Worm (Caenorhabditis elegans): Measurements from ENCODE around the gene C54E4.5.

C54E4.5 gene

ce11 chrIV:2168514-2168913 lies 19.4 kb upstream of the C54E4.5 start, which contains the start of gene C54E4.4:
TSS of gene C54E4.4 (minus strand) at chrIV:2168614.
- no peak for TF ChIP-seq cebp-1 (GFP tag; IDR thresholded peaks at IDR 0.05)
- TF ChIP-seq cebp-1 (tag; optimal IDR thresholded peaks at IDR 0.05): no peak
- TF ChIP-seq ZK185.1 (tag; optimal IDR thresholded peaks at IDR 0.05; ENCODE audit: poor library complexity, severe bottlenecking): no peak
- no peak for TF ChIP-seq dpl-1 (GFP tag; optimal IDR thresholded peaks at IDR 0.05)
- TF ChIP-seq hmg-1.2 (GFP tag; IDR thresholded peaks at IDR 0.05): no peak
- TF ChIP-seq F23B12.7 (tag; optimal IDR thresholded peaks at IDR 0.05; ENCODE audit: insufficient read depth): no peak

DNA sequence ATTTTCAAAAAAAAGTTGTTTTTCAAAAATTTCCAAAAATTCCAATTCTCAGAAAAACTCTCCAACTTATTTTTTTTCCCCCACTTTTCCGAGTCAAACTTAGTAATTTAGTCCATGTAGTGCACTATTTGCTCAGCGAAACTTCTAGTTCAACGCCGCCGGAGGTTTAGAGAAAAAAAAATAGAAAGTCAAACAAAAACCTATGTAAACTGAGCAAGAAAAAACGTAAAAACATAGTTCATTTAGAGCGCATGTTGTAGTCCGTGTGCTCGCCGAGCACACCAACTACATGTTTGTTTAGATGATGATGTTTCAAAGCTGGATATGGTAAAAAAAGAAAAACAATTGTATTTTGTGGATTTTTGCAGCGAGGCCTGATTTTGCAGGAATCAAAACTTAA lies 13.2 kb upstream of the C54E4.5 start:
- no peak for TF ChIP-seq tbp1 (GFP tag; optimal IDR thresholded peaks at IDR 0.05)
- TF ChIP-seq madf-6 (GFP tag; IDR thresholded peaks at IDR 0.05): no peak
- no peak for TF ChIP-seq sea-2 (GFP tag; IDR thresholded peaks at IDR 0.05)
- no peak for TF ChIP-seq ceh-27 (GFP tag; optimal IDR thresholded peaks at IDR 0.05)
- TF ChIP-seq K12H6.12 (tag; optimal IDR thresholded peaks at IDR 0.05): no peak
- no peak for TF ChIP-seq ZK185.1 (tag; optimal IDR thresholded peaks at IDR 0.05; ENCODE audit: poor library complexity, severe bottlenecking)
- no peak for TF ChIP-seq akir-1 (GFP tag; optimal IDR thresholded peaks at IDR 0.05)
- no peak for TF ChIP-seq repo-1 (tag; optimal IDR thresholded peaks at IDR 0.05)
- TF ChIP-seq hlh-12 (tag; optimal IDR thresholded peaks at IDR 0.05): no peak
- no peak for TF ChIP-seq F23B12.7 (tag; optimal IDR thresholded peaks at IDR 0.05; ENCODE audit: insufficient read depth)
- TF ChIP-seq ztf-18 (tag; optimal IDR thresholded peaks at IDR 0.05): no peak
- no peak for TF ChIP-seq F10E7.11 (tag; optimal IDR thresholded peaks at IDR 0.05)
- TF ChIP-seq F33H1.4 (GFP tag; IDR thresholded peaks at IDR 0.05): no peak

DNA sequence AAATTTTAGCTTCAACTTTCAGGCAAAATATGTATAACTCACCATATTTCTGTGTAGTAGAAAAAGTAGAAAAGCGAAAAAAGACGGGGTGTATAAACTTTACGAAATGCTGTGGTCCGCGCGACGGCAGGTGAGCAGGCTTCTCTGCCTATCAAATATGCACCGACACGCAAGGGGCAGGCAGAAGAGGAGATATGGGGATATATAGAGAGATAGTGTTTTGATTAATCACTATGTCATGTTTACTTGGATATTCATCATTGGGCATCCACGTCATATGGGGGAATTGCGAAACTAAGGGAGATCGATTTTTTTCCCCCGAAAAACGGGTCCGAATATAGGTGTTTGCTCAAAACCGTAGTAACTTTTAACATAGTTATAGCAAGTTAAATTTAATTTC lies 10.0 kb upstream of the C54E4.5 start, which contains the start of gene gcy-37:
gcy-37 (minus strand) TSS at position 101 of the 400 bp plus-strand sequence.
- TF ChIP-seq cebp-2 (GFP tag; IDR thresholded peaks at IDR 0.05): no peak
- no peak for TF ChIP-seq gei-17 (GFP tag; optimal IDR thresholded peaks at IDR 0.05)
- TF ChIP-seq tlf-1 (GFP tag; optimal IDR thresholded peaks at IDR 0.05): no peak
- TF ChIP-seq pbrm-1 (GFP tag; IDR thresholded peaks at IDR 0.05): no peak
- no peak for TF ChIP-seq ceh-91 (GFP tag; IDR thresholded peaks at IDR 0.05)
- no peak for TF ChIP-seq lag-1 (GFP tag; IDR thresholded peaks at IDR 0.05)
- no peak for TF ChIP-seq zfh-2 (GFP tag; conservative IDR thresholded peaks at IDR 0.05)
- no peak for TF ChIP-seq lin-26 (GFP tag; IDR thresholded peaks at IDR 0.05)
- no peak for TF ChIP-seq B0336.3 (GFP tag; IDR thresholded peaks at IDR 0.05)
- TF ChIP-seq dpl-1 (GFP tag; optimal IDR thresholded peaks at IDR 0.05): no peak
- TF ChIP-seq ccch-3 (GFP tag; optimal IDR thresholded peaks at IDR 0.05): no peak
- TF ChIP-seq K12H6.12 (tag; optimal IDR thresholded peaks at IDR 0.05): no peak
- no peak for TF ChIP-seq pha-4 (tag; optimal IDR thresholded peaks at IDR 0.05)
- TF ChIP-seq nfya-1 (tag; optimal IDR thresholded peaks at IDR 0.05; ENCODE audit: borderline replicate concordance, insufficient read depth): no peak
- TF ChIP-seq nhr-179 (tag; optimal IDR thresholded peaks at IDR 0.05): no peak
- no peak for TF ChIP-seq nhr-120 (GFP tag; IDR thresholded peaks at IDR 0.05)
- no peak for TF ChIP-seq nhr-27 (tag; optimal IDR thresholded peaks at IDR 0.05)
- no peak for TF ChIP-seq B0035.1 (tag; optimal IDR thresholded peaks at IDR 0.05)
- TF ChIP-seq Y67H2A.10 (GFP tag; conservative IDR thresholded peaks at IDR 0.05): no peak
- no peak for TF ChIP-seq Y53F4B.3 (GFP tag; IDR thresholded peaks at IDR 0.05)

- no peak for TF ChIP-seq madf-8 (GFP tag; conservative IDR thresholded peaks at IDR 0.05)
- no peak for TF ChIP-seq sea-2 (GFP tag; IDR thresholded peaks at IDR 0.05)
- TF ChIP-seq K12H6.12 (tag; optimal IDR thresholded peaks at IDR 0.05): no peak
- TF ChIP-seq C17E4.6 (GFP tag; IDR thresholded peaks at IDR 0.05): no peak
- no peak for TF ChIP-seq snpc-1.1 (tag; optimal IDR thresholded peaks at IDR 0.05; ENCODE audit: insufficient read depth)
- TF ChIP-seq let-526 (GFP tag; IDR thresholded peaks at IDR 0.05): no peak
- TF ChIP-seq cebp-2 (GFP tag; IDR thresholded peaks at IDR 0.05): no peak
- no peak for TF ChIP-seq dox-1 (GFP tag; IDR thresholded peaks at IDR 0.05)
Measured at ce11 chrIV:2156239-2156638, 7.1 kb upstream of the C54E4.5 start.
